Worm (Caenorhabditis elegans) whole organism, young adult: ENCODE data around the gene ctl-3.
A peak's percentile ranks its signal among the peaks of the same experiment; 100 is the strongest.

Experiments
- B0261.1 ChIP-seq: sonication (generic microtip); optimal IDR thresholded peaks from 2 replicates; lab custom pipeline; 2016; ENCODE audit warnings: mild to moderate bottlenecking, missing genetic modification characterization, moderate library complexity, missing compliant biosample characterization
- C06A6.2 ChIP-seq: fragments of 200-800 bp; sonication (Bioruptor generic); conservative IDR thresholded peaks from 2 replicates; pipeline ENCODE4 v1.3.6; 2022; ENCODE audit warnings: missing genetic modification characterization, missing compliant biosample characterization
- C17E4.6 ChIP-seq: fragments of 200-800 bp; sonication (Bioruptor generic); IDR thresholded peaks from 2 replicates; pipeline ENCODE4 v1.3.6; 2022; ENCODE audit warnings: missing genetic modification reagents, missing genetic modification characterization, missing compliant biosample characterization
- D2030.7 ChIP-seq: fragments of 200-800 bp; sonication (Bioruptor generic); IDR thresholded peaks from 2 replicates; pipeline ENCODE4 v1.3.6; 2022; ENCODE audit warnings: missing genetic modification reagents, missing genetic modification characterization, missing compliant biosample characterization
- F10E7.11 ChIP-seq: sonication (generic microtip); optimal IDR thresholded peaks from 2 replicates; lab custom pipeline; 2017; ENCODE audit warnings: mild to moderate bottlenecking, missing genetic modification characterization, moderate library complexity, missing compliant biosample characterization
- F37B4.10 ChIP-seq: fragments of 200-800 bp; sonication (Bioruptor generic); IDR thresholded peaks from 2 replicates; pipeline ENCODE4 v1.3.6; 2022; ENCODE audit warnings: missing genetic modification characterization, missing compliant biosample characterization
- F52B5.7 ChIP-seq: sonication (generic microtip); optimal IDR thresholded peaks from 2 replicates; lab custom pipeline; 2016; ENCODE audit warnings: mild to moderate bottlenecking, missing genetic modification characterization, missing compliant biosample characterization
- Y56A3A.18 ChIP-seq: fragments of 200-800 bp; sonication (Bioruptor generic); IDR thresholded peaks from 2 replicates; pipeline ENCODE4 v1.3.6; 2022; ENCODE audit warnings: missing genetic modification reagents, missing genetic modification characterization, missing compliant biosample characterization
- Y79H2A.3 ChIP-seq: fragments of 200-800 bp; sonication (Bioruptor generic); conservative IDR thresholded peaks from 2 replicates; pipeline ENCODE4 v1.3.6; 2022; ENCODE audit warnings: missing genetic modification reagents, missing genetic modification characterization, missing compliant biosample characterization
- ama-1 ChIP-seq, 3 experiments: fragments of 150-350 bp in 1 of 3; sonication (generic microtip) in 2 of 3; optimal IDR thresholded peaks; 2 replicates each; lab custom pipeline; 2014 to 2018; ENCODE audit warnings: missing biosample characterization in 2 of 3, missing genetic modification characterization in 2 of 3, missing genetic modification reagents in 2 of 3
- aptf-3 ChIP-seq: fragments of 200-800 bp; sonication (Bioruptor generic); IDR thresholded peaks from 2 replicates; pipeline ENCODE4 v1.3.6; 2022; ENCODE audit warnings: missing genetic modification characterization, missing compliant biosample characterization
- atf-7 ChIP-seq: sonication (generic microtip); optimal IDR thresholded peaks from 2 replicates; lab custom pipeline; 2017; ENCODE audit warnings: mild to moderate bottlenecking, missing genetic modification characterization, missing compliant biosample characterization
- attf-3 ChIP-seq: fragments of 200-800 bp; sonication (Bioruptor generic); conservative IDR thresholded peaks from 2 replicates; pipeline ENCODE4 v1.3.6; 2022; ENCODE audit warnings: missing genetic modification reagents, missing genetic modification characterization, missing compliant biosample characterization
- attf-6 ChIP-seq: fragments of 200-800 bp; sonication (Bioruptor generic); IDR thresholded peaks from 2 replicates; pipeline ENCODE4 v1.3.6; 2022; ENCODE audit warnings: missing genetic modification reagents, missing genetic modification characterization, missing compliant biosample characterization
- cebp-1 ChIP-seq, 2 experiments: fragments of 200-800 bp in 1 of 2; sonication (Bioruptor generic) in 1 of 2; sonication (generic microtip) in 1 of 2; IDR thresholded peaks in 1 of 2; optimal IDR thresholded peaks in 1 of 2; 2 replicates each; pipeline versions ENCODE4 v1.3.6 to Lab custom; 2017 to 2022; ENCODE audit warnings: missing compliant biosample characterization in 2 of 2, missing genetic modification characterization in 2 of 2, mild to moderate bottlenecking in 1 of 2, missing genetic modification reagents in 1 of 2, moderate library complexity in 1 of 2
- ceh-27 ChIP-seq: fragments of 200-800 bp; sonication (Bioruptor generic); optimal IDR thresholded peaks from 2 replicates; lab custom pipeline; 2018; ENCODE audit warnings: mild to moderate bottlenecking, missing genetic modification characterization, moderate library complexity, missing compliant biosample characterization
- ceh-79 ChIP-seq: sonication (generic microtip); optimal IDR thresholded peaks from 2 replicates; lab custom pipeline; 2017; ENCODE audit warnings: mild to moderate bottlenecking, missing genetic modification characterization, missing compliant biosample characterization
- ceh-91 ChIP-seq: fragments of 200-800 bp; sonication (Bioruptor generic); IDR thresholded peaks from 2 replicates; pipeline ENCODE4 v1.3.6; 2022; ENCODE audit warnings: missing genetic modification reagents, missing genetic modification characterization, missing compliant biosample characterization
- chd-7 ChIP-seq: sonication (generic microtip); optimal IDR thresholded peaks from 2 replicates; lab custom pipeline; 2016; ENCODE audit warnings: mild to moderate bottlenecking, missing genetic modification characterization, moderate library complexity, missing compliant biosample characterization
- dpff-1 ChIP-seq: sonication (generic microtip); optimal IDR thresholded peaks from 2 replicates; lab custom pipeline; 2017; ENCODE audit warnings: mild to moderate bottlenecking, missing genetic modification characterization, missing compliant biosample characterization
- dpl-1 ChIP-seq: fragments of 150-350 bp; optimal IDR thresholded peaks from 2 replicates; lab custom pipeline; 2014; ENCODE audit warnings: missing biosample characterization, missing genetic modification reagents, missing genetic modification characterization
- efl-1 ChIP-seq: fragments of 150-350 bp; optimal IDR thresholded peaks from 2 replicates; lab custom pipeline; 2014; ENCODE audit warnings: missing biosample characterization, missing genetic modification reagents, missing genetic modification characterization
- ets-4 ChIP-seq: fragments of 200-800 bp; sonication (Bioruptor generic); optimal IDR thresholded peaks from 2 replicates; lab custom pipeline; 2018; ENCODE audit warnings: mild to moderate bottlenecking, missing genetic modification characterization, missing compliant biosample characterization
- fkh-3 ChIP-seq: sonication (generic microtip); optimal IDR thresholded peaks from 2 replicates; lab custom pipeline; 2016; ENCODE audit warnings: mild to moderate bottlenecking, missing genetic modification characterization, missing compliant biosample characterization
- hlh-12 ChIP-seq: sonication (generic microtip); optimal IDR thresholded peaks from 2 replicates; lab custom pipeline; 2016; ENCODE audit warnings: missing genetic modification characterization, missing compliant biosample characterization
- hlh-26 ChIP-seq: fragments of 200-800 bp; sonication (Bioruptor generic); conservative IDR thresholded peaks from 2 replicates; pipeline ENCODE4 v1.3.6; 2022; ENCODE audit warnings: missing genetic modification reagents, missing genetic modification characterization, missing compliant biosample characterization
- lin-26 ChIP-seq: fragments of 200-800 bp; sonication (Bioruptor generic); IDR thresholded peaks from 2 replicates; pipeline ENCODE4 v1.3.6; 2022; ENCODE audit warnings: missing genetic modification reagents, missing genetic modification characterization, missing compliant biosample characterization
- lin-54 ChIP-seq: fragments of 200-800 bp; sonication (Bioruptor generic); optimal IDR thresholded peaks from 2 replicates; lab custom pipeline; 2018; ENCODE audit warnings: mild to moderate bottlenecking, missing genetic modification characterization, missing compliant biosample characterization
- lir-1 ChIP-seq: fragments of 200-800 bp; sonication (Bioruptor generic); conservative IDR thresholded peaks from 2 replicates; pipeline ENCODE4 v1.3.6; 2022; ENCODE audit warnings: missing genetic modification reagents, missing genetic modification characterization, missing compliant biosample characterization
- madf-10 ChIP-seq: sonication (generic microtip); optimal IDR thresholded peaks from 2 replicates; lab custom pipeline; 2016; ENCODE audit warnings: mild to moderate bottlenecking, missing genetic modification characterization, missing compliant biosample characterization
- mes-4 ChIP-seq: sonication (generic microtip); optimal IDR thresholded peaks from 2 replicates; lab custom pipeline; 2016; ENCODE audit warnings: missing genotype, missing genetic modification characterization, missing compliant biosample characterization
- nfyb-1 ChIP-seq: fragments of 200-800 bp; sonication (Bioruptor generic); IDR thresholded peaks from 2 replicates; pipeline ENCODE4 v1.3.6; 2022; ENCODE audit warnings: missing genetic modification reagents, missing genetic modification characterization, missing compliant biosample characterization
- nhr-120 ChIP-seq: fragments of 200-800 bp; sonication (Bioruptor generic); IDR thresholded peaks from 2 replicates; pipeline ENCODE4 v1.3.6; 2022; ENCODE audit warnings: missing genetic modification characterization, missing compliant biosample characterization
- nhr-80 ChIP-seq: sonication (generic microtip); optimal IDR thresholded peaks from 2 replicates; lab custom pipeline; 2016; ENCODE audit warnings: missing genetic modification characterization, missing compliant biosample characterization
- pha-4 ChIP-seq: fragments of 150-350 bp; sonication (generic microtip); optimal IDR thresholded peaks from 2 replicates; lab custom pipeline; 2014; ENCODE audit warnings: missing biosample characterization, missing genetic modification reagents, missing genetic modification characterization
- rcor-1 ChIP-seq: fragments of 200-800 bp; sonication (Bioruptor generic); IDR thresholded peaks from 2 replicates; pipeline ENCODE4 v1.3.6; 2022; ENCODE audit warnings: missing genetic modification reagents, missing genetic modification characterization, missing compliant biosample characterization
- rec-8 ChIP-seq, 2 experiments: sonication (generic microtip); optimal IDR thresholded peaks; 2 replicates each; lab custom pipeline; 2016; ENCODE audit warnings: mild to moderate bottlenecking in 2 of 2, missing genetic modification characterization in 2 of 2, missing genetic modification reagents in 2 of 2, missing genotype in 2 of 2, missing biosample characterization in 1 of 2, missing compliant biosample characterization in 1 of 2, moderate library complexity in 1 of 2
- rpc-1 ChIP-seq, 2 experiments: fragments of 150-350 bp in 1 of 2; sonication (generic microtip) in 1 of 2; optimal IDR thresholded peaks; 2 replicates each; lab custom pipeline; 2014 to 2018; ENCODE audit warnings: missing biosample characterization in 1 of 2, missing genetic modification characterization in 1 of 2, missing genetic modification reagents in 1 of 2, missing genotype in 1 of 2
- sdz-38 ChIP-seq: sonication (generic microtip); optimal IDR thresholded peaks from 2 replicates; lab custom pipeline; 2016; ENCODE audit warnings: missing genotype, missing genetic modification characterization, missing compliant biosample characterization
- sea-2 ChIP-seq: fragments of 200-800 bp; sonication (Bioruptor generic); IDR thresholded peaks from 2 replicates; pipeline ENCODE4 v1.3.6; 2022; ENCODE audit warnings: missing genetic modification characterization, missing compliant biosample characterization
- tbp1 ChIP-seq: fragments of 200-800 bp; sonication (Bioruptor generic); optimal IDR thresholded peaks from 2 replicates; lab custom pipeline; 2018; ENCODE audit warnings: mild to moderate bottlenecking, missing genetic modification characterization, missing compliant biosample characterization
- unc-130 ChIP-seq: sonication (generic microtip); optimal IDR thresholded peaks from 2 replicates; lab custom pipeline; 2016; ENCODE audit warnings: missing genetic modification reagents, missing genetic modification characterization, missing compliant biosample characterization
- xnd-1 ChIP-seq: sonication (generic microtip); optimal IDR thresholded peaks from 2 replicates; lab custom pipeline; 2016; ENCODE audit warnings: missing genotype, missing genetic modification reagents, missing genetic modification characterization, missing compliant biosample characterization
- ztf-18 ChIP-seq: sonication (generic microtip); optimal IDR thresholded peaks from 2 replicates; lab custom pipeline; 2016; ENCODE audit warnings: missing genotype, mild to moderate bottlenecking, missing genetic modification characterization, missing compliant biosample characterization
- ztf-22 ChIP-seq: fragments of 200-800 bp; sonication (Bioruptor generic); optimal IDR thresholded peaks from 2 replicates; lab custom pipeline; 2018; ENCODE audit warnings: mild to moderate bottlenecking, missing genetic modification characterization, moderate library complexity, missing compliant biosample characterization
- ztf-25 ChIP-seq: fragments of 200-800 bp; sonication (Bioruptor generic); IDR thresholded peaks from 2 replicates; pipeline ENCODE4 v1.3.6; 2022; ENCODE audit warnings: missing genetic modification reagents, missing genetic modification characterization, missing compliant biosample characterization
- ztf-3 ChIP-seq: fragments of 200-800 bp; sonication (Bioruptor generic); optimal IDR thresholded peaks from 2 replicates; lab custom pipeline; 2018; ENCODE audit warnings: mild to moderate bottlenecking, missing genetic modification characterization, missing compliant biosample characterization
- ztf-6 ChIP-seq: fragments of 200-800 bp; sonication (Bioruptor generic); IDR thresholded peaks from 2 replicates; pipeline ENCODE4 v1.3.6; 2022; ENCODE audit warnings: missing genetic modification reagents, missing genetic modification characterization, missing compliant biosample characterization

Gene ctl-3

ce11 chrII:14349356-14349923 lies 38.9 kb upstream of the ctl-3 start, which contains the start of the genes Y54G11A.17, lin-7 and elof-1 (continued):
- TF ChIP-seq ceh-79 (tag; lab: Kevin White, UChicago), result no peak
- no peak for TF ChIP-seq sea-2 (GFP tag; lab: Robert Waterston, UW)
- TF ChIP-seq D2030.7 (GFP tag; lab: Robert Waterston, UW), result peak; percentile 92
- TF ChIP-seq F37B4.10 (GFP tag; lab: Robert Waterston, UW), result no peak
- TF ChIP-seq ztf-18, result peak; percentile 48
- peak; percentile 68 for TF ChIP-seq tbp1 (GFP tag; lab: Kevin White, UChicago)
- no peak for TF ChIP-seq C06A6.2 (GFP tag; lab: Robert Waterston, UW)
- no peak for TF ChIP-seq lin-26 (GFP tag; lab: Robert Waterston, UW)
- TF ChIP-seq unc-130, result peak; percentile 7
- no peak for TF ChIP-seq ets-4
- TF ChIP-seq C17E4.6, result peak; percentile 44; the same call in 1 of the 2 replicates
- TF ChIP-seq nfyb-1, result peak; percentile 77; the same call in 1 of the 2 replicates
- no peak for TF ChIP-seq B0261.1 (tag; lab: Kevin White, UChicago)
- TF ChIP-seq ceh-91 (GFP tag; lab: Robert Waterston, UW), result peak; percentile 50
- TF ChIP-seq xnd-1, result peak; percentile 28
- no peak for TF ChIP-seq nhr-120 (GFP tag; lab: Robert Waterston, UW)
- TF ChIP-seq ztf-22 (GFP tag; lab: Kevin White, UChicago), result no peak
- peak; percentile 6 for TF ChIP-seq nhr-80 (tag; lab: Kevin White, UChicago)
- no peak for TF ChIP-seq aptf-3 (GFP tag; lab: Robert Waterston, UW)
- TF ChIP-seq cebp-1 (GFP tag; IDR thresholded peaks at IDR 0.05; lab: Robert Waterston, UW), result peak; percentile 85
- TF ChIP-seq cebp-1 (tag; optimal IDR thresholded peaks at IDR 0.05; lab: Kevin White, UChicago), result peak; percentile 92
- TF ChIP-seq ztf-25 (GFP tag; lab: Robert Waterston, UW), result no peak
- peak; percentile 55; the same call in 1 of the 2 replicates for TF ChIP-seq rcor-1 (GFP tag; lab: Robert Waterston, UW)
- no peak for TF ChIP-seq hlh-26
- TF ChIP-seq Y79H2A.3 (GFP tag; lab: Robert Waterston, UW), result no peak
- peak; percentile 82 for TF ChIP-seq ceh-27 (GFP tag; lab: Kevin White, UChicago)
- TF ChIP-seq attf-6 (GFP tag; lab: Robert Waterston, UW), result no peak
- no peak for TF ChIP-seq hlh-12 (tag; lab: Kevin White, UChicago)
- TF ChIP-seq dpff-1 (tag; lab: Kevin White, UChicago), result no peak
- TF ChIP-seq Y56A3A.18 (GFP tag; lab: Robert Waterston, UW), result 0 out of 2 replicates have a peak, but pooled peaks have one; percentile 20
- TF ChIP-seq fkh-3 (tag; lab: Kevin White, UChicago), result no peak
- no peak for TF ChIP-seq rec-8 (tag; optimal IDR thresholded peaks at IDR 0.05; lab: Kevin White, UChicago)
- no peak; the same call in 1 of the 2 replicates for TF ChIP-seq lir-1 (GFP tag; lab: Robert Waterston, UW)
- no peak for TF ChIP-seq chd-7 (tag; lab: Kevin White, UChicago)
- TF ChIP-seq atf-7, result no peak
- TF ChIP-seq attf-3 (GFP tag; lab: Robert Waterston, UW), result 0 out of 2 replicates have a peak, but pooled peaks have one; percentile 49
- no peak for TF ChIP-seq mes-4 (tag; lab: Kevin White, UChicago)
- TF ChIP-seq F52B5.7 (tag; lab: Kevin White, UChicago), result no peak
- peak; percentile 84 for TF ChIP-seq lin-54 (GFP tag; lab: Kevin White, UChicago)
- TF ChIP-seq madf-10, result peak; percentile 5
- no peak for TF ChIP-seq sdz-38 (tag; lab: Kevin White, UChicago)
- peak; percentile 77 for TF ChIP-seq pha-4 (tag; lab: Kevin White, UChicago)
- TF ChIP-seq ztf-3 (GFP tag; lab: Kevin White, UChicago), result no peak
- peak; percentile 21 for TF ChIP-seq rpc-1 (optimal IDR thresholded peaks at IDR 0.05; lab: Kevin White, UChicago)
- TF ChIP-seq rpc-1 (tag; optimal IDR thresholded peaks at IDR 0.05; lab: Kevin White, UChicago), result no peak
- no peak for TF ChIP-seq ztf-6 (GFP tag; lab: Robert Waterston, UW)
- TF ChIP-seq dpl-1, result peak; percentile 77
- peak; percentile 90 for TF ChIP-seq efl-1
- TF ChIP-seq F10E7.11 (tag; lab: Kevin White, UChicago), result no peak
- TF ChIP-seq ama-1 (optimal IDR thresholded peaks at IDR 0.05; lab: Kevin White, UChicago), result peak; percentile 37
- TF ChIP-seq ama-1 (GFP tag; optimal IDR thresholded peaks at IDR 0.05; lab: Kevin White, UChicago), result peak in 1 of 2 experiments; percentile 56
